Worm (Caenorhabditis elegans): ENCODE results near the gene sec-5.

ce11 chrII:9135878-9136277 lies 41.1 kb downstream of the sec-5 start, which contains the start of gene nlp-78:
- TF ChIP-seq pqm-1 (tag; optimal IDR thresholded peaks at IDR 0.05): no peak
- no peak for TF ChIP-seq nhr-25 (tag; optimal IDR thresholded peaks at IDR 0.05)
- no peak for TF ChIP-seq nhr-237 (tag; optimal IDR thresholded peaks at IDR 0.05)
- no peak for TF ChIP-seq fos-1 (tag; optimal IDR thresholded peaks at IDR 0.05)
- no peak for TF ChIP-seq hmg-11 (tag; optimal IDR thresholded peaks at IDR 0.05)
- no peak for TF ChIP-seq fkh-10 (GFP tag; optimal IDR thresholded peaks at IDR 0.05)
- TF ChIP-seq egl-27 (tag; optimal IDR thresholded peaks at IDR 0.05): no peak
- TF ChIP-seq snpc-4 (tag; optimal IDR thresholded peaks at IDR 0.05): no peak
- no peak for TF ChIP-seq ama-1 (optimal IDR thresholded peaks at IDR 0.05)
- no peak for TF ChIP-seq lin-39 (tag; optimal IDR thresholded peaks at IDR 0.05)
- TF ChIP-seq unc-39 (tag; optimal IDR thresholded peaks at IDR 0.05): no peak
